Worm (Caenorhabditis elegans): ENCODE data around the gene lipl-5.

lipl-5 gene

ce11 chrV:385488-385887 lies at the start of gene lipl-5:
TSS of gene lipl-5 (plus strand) at chrV:385746.
- TF ChIP-seq W03F9.2 (tag; optimal IDR thresholded peaks at IDR 0.05): no peak
- TF ChIP-seq dao-5 (tag; optimal IDR thresholded peaks at IDR 0.05): no peak
- no peak for TF ChIP-seq him-1 (tag; optimal IDR thresholded peaks at IDR 0.05)

ce11 chrV:336350-336749 lies 49.2 kb upstream of the lipl-5 start, which contains the start of gene dmd-8:
TSS of gene dmd-8 (minus strand) at chrV:336450.
- TF ChIP-seq him-1 (tag; optimal IDR thresholded peaks at IDR 0.05): no peak
- no peak for TF ChIP-seq dao-5 (tag; optimal IDR thresholded peaks at IDR 0.05)
- no peak for TF ChIP-seq W03F9.2 (tag; optimal IDR thresholded peaks at IDR 0.05)

- no peak for TF ChIP-seq dao-5 (tag; optimal IDR thresholded peaks at IDR 0.05)
- TF ChIP-seq W03F9.2 (tag; optimal IDR thresholded peaks at IDR 0.05): no peak
- no peak for TF ChIP-seq him-1 (tag; optimal IDR thresholded peaks at IDR 0.05)
These were observed 43.2 kb upstream of the lipl-5 start for ce11 chrV:342346-342745.

ce11 chrV:343128-343527 lies 42.4 kb upstream of the lipl-5 start, which contains the start of gene wago-10:
TSS of gene wago-10 (plus strand) at chrV:343428.
- TF ChIP-seq him-1 (tag; optimal IDR thresholded peaks at IDR 0.05) (no peak), W03F9.2 (tag; optimal IDR thresholded peaks at IDR 0.05) (no peak), dao-5 (tag; optimal IDR thresholded peaks at IDR 0.05) (no peak)

DNA sequence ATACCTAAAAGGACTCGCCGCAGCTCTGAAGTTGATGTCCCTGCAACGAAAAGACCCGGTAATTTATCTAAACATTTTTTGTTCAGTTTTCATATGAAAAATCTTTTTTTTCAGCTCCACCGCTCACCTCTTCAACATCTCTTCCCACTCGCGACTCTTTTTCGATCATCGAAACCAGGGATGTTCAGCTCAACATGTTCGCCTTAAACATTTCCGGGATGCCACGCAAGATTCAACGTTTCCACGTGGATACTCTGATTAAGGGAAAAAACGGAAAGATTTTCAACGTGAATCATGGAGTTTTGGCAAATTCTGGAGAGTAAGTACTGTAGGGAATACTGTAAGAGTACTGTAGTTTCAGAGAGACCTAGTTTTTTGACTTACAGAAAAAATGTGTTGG lies 42.0 kb upstream of the lipl-5 start:
- no peak for TF ChIP-seq W03F9.2 (tag; optimal IDR thresholded peaks at IDR 0.05)
- TF ChIP-seq dao-5 (tag; optimal IDR thresholded peaks at IDR 0.05): no peak
- TF ChIP-seq him-1 (tag; optimal IDR thresholded peaks at IDR 0.05): no peak

DNA sequence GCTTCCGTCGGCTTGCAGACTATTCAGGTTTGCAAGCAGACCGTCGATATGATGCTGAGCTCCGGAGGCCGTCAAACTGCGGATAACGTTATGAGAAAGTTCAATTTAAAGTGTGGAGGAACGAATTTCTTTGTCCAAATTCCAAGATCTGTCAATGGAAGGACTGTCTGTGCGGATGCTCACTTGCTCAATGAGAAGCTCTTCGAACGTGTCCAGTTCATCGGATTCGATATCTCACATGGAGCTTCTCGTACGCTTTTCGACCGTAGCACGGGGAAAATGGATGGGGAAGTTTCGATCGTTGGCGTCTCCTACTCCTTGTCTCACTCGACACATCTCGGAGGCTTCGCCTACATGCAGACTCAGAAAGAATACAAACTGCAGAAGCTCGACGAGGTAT lies 39.5 kb upstream of the lipl-5 start:
- no peak for TF ChIP-seq W03F9.2 (tag; optimal IDR thresholded peaks at IDR 0.05)
- no peak for TF ChIP-seq him-1 (tag; optimal IDR thresholded peaks at IDR 0.05)
- no peak for TF ChIP-seq dao-5 (tag; optimal IDR thresholded peaks at IDR 0.05)

ce11 chrV:347561-348345 lies 37.8 kb upstream of the lipl-5 start:
- TF ChIP-seq him-1 (tag; optimal IDR thresholded peaks at IDR 0.05) (no peak), W03F9.2 (tag; optimal IDR thresholded peaks at IDR 0.05) (no peak), dao-5 (tag; optimal IDR thresholded peaks at IDR 0.05) (no peak)

DNA sequence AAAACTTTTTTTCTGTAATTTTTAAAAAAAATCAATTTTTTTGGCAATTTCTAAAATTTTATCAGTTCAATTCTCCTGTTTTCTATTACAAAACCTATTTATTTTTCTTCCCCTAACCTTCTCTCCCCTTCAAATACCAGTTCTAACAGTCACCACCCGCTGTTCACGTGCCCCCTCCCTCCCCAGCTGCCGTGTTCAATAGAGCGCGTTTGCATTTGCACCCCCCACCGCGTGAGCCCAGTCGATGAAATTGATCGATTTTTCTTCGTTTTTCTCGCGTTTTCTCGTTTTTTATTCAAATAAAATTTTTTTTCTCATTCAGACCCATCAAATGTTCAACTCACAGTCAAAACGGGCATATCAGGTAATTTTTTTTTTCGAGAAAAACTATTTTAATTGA lies 36.5 kb upstream of the lipl-5 start, which contains the start of gene atg-9:
atg-9 (plus strand) TSS at position 332 of the 400 bp plus-strand sequence.
- TF ChIP-seq him-1 (tag; optimal IDR thresholded peaks at IDR 0.05) (no peak), W03F9.2 (tag; optimal IDR thresholded peaks at IDR 0.05) (peak; percentile 63)

- no peak for TF ChIP-seq W03F9.2 (tag; optimal IDR thresholded peaks at IDR 0.05)
- no peak for TF ChIP-seq him-1 (tag; optimal IDR thresholded peaks at IDR 0.05)
- no peak for TF ChIP-seq dao-5 (tag; optimal IDR thresholded peaks at IDR 0.05)
These were observed 34.7 kb upstream of the lipl-5 start for ce11 chrV:350822-351221.

DNA sequence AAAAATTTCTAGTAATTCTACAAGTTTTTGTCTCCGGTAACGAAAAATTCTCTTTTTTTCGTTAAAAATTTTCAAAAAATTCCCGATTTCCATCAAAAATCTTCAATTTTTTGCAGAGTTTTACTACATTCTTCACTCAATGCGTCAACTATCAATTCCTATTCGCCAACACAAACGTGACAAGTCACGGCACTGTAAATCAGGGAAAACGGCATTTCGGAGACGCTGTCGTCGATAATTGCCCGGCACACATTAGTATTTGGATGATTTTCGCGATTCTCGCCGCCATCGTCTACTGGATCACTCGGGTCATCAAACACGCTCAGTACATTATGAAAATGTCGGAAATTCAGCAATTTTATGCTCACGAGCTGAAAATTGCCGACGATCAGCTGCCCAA lies 33.8 kb upstream of the lipl-5 start:
- TF ChIP-seq W03F9.2 (tag; optimal IDR thresholded peaks at IDR 0.05) (no peak), dao-5 (tag; optimal IDR thresholded peaks at IDR 0.05) (no peak), him-1 (tag; optimal IDR thresholded peaks at IDR 0.05) (no peak)

DNA sequence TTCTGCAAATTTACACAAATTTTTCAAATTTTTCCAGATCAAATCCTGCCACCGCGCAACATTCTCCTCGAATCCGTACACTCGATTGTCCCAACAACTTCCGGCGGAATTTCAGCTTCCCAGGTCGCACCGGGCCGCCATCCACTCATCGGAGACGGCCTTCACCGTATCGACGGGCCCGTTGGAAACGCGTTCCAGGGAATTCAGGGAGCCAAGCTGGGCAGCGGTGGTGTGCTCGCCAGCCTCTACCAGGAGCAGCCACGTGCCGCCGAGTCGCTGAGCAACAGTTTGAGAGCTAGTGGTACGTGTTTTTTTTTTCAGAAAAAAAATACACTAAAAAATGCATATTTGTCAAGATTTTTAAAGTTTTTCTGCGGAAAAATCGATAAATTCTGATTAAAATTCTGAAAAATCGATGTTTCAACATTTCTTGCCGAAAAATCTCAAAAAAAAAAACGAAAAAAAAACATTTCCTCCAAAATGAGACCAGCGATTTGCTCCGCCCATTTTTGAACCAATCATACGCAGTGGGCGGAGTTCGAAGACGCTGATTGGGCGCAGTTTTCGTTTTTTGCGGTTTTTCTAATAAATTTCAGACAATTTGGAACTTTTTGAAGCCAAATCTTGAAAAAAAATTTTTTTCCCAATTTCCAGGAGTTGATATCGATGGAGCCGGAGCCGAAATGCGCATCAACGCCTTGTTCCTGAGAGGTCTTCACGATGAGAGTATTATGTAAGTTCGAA lies 28.4 kb upstream of the lipl-5 start:
- no peak for TF ChIP-seq him-1 (tag; optimal IDR thresholded peaks at IDR 0.05)
- TF ChIP-seq W03F9.2 (tag; optimal IDR thresholded peaks at IDR 0.05): no peak
- TF ChIP-seq dao-5 (tag; optimal IDR thresholded peaks at IDR 0.05): no peak

ce11 chrV:358473-358872 lies 27.1 kb upstream of the lipl-5 start:
- no peak for TF ChIP-seq W03F9.2 (tag; optimal IDR thresholded peaks at IDR 0.05)
- TF ChIP-seq dao-5 (tag; optimal IDR thresholded peaks at IDR 0.05): no peak
- TF ChIP-seq him-1 (tag; optimal IDR thresholded peaks at IDR 0.05): no peak

- TF ChIP-seq him-1 (tag; optimal IDR thresholded peaks at IDR 0.05) (no peak), dao-5 (tag; optimal IDR thresholded peaks at IDR 0.05) (no peak), W03F9.2 (tag; optimal IDR thresholded peaks at IDR 0.05) (no peak)
These were observed 26.1 kb upstream of the lipl-5 start, which contains the start of gene T22H9.1 for ce11 chrV:359466-359865. TSS of gene T22H9.1 (plus strand) at chrV:359766.

- TF ChIP-seq him-1 (tag; optimal IDR thresholded peaks at IDR 0.05): no peak
- no peak for TF ChIP-seq W03F9.2 (tag; optimal IDR thresholded peaks at IDR 0.05)
- no peak for TF ChIP-seq dao-5 (tag; optimal IDR thresholded peaks at IDR 0.05)
These were observed 25.5 kb upstream of the lipl-5 start for ce11 chrV:360068-360467.

Measured in whole organism, L4/young adult.